Worm (Caenorhabditis elegans): ENCODE measurements around the gene F37C12.18.
A peak's percentile ranks its signal among the peaks of the same experiment; 100 is the strongest.

DNA sequence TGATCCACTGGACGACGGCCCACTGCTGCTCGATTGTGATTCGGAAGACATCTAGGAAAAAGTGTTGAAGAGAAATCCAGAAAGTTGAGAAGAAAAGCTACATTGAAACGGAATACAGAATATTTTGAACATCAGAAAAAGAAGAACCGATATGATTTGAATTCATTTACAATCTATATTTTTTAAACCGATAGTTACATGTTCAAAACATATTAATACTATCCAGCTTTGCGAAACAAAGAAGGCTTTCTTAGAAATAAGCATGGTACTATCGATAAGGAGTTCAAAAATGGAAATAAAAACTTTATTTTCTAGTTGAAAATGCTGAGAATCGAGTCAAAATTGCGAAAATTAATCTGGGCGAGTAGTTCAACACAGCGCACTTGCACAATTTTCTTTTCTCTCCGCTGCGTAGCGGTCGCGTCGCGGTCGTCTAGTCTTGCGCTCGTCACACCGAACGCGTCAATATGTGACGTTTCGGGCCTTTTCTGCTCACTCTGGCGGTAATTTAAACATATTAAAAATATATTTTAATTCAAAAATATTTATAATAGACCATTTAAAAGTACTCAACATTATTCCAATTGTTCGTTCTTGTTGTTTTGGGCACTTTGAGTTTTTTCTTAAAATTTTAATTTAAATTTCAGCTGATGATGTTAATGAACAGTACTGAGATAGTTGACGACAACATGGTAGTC lies 33.0 kb downstream of the F37C12.18 start, which contains the start of the genes syf-2 and K04G7.1:
- no peak for TF ChIP-seq nhr-28 (tag; optimal IDR thresholded peaks at IDR 0.05)
- TF ChIP-seq unc-39 (tag; optimal IDR thresholded peaks at IDR 0.05): no peak
- TF ChIP-seq unc-62 (GFP tag; optimal IDR thresholded peaks at IDR 0.05): peak; percentile 70
